Fruit fly (Drosophila melanogaster): ENCODE measurements around the gene CG31787.

dm6 chr2L:18275663-18276062 is 9.9 kb downstream of the CG31787 start, which contains the start of gene CG42750:
- TF ChIP-seq woc (GFP tag; optimal IDR thresholded peaks at IDR 0.05) (no peak), CG9705 (GFP tag; optimal IDR thresholded peaks at IDR 0.05) (no peak), psq (GFP tag; optimal IDR thresholded peaks at IDR 0.05) (no peak), foxo (GFP tag; optimal IDR thresholded peaks at IDR 0.05) (no peak), h (GFP tag; optimal IDR thresholded peaks at IDR 0.05) (no peak), Rel (GFP tag; optimal IDR thresholded peaks at IDR 0.05) (no peak), Rel (tag; optimal IDR thresholded peaks at IDR 0.05) (no peak), Dif (GFP tag; optimal IDR thresholded peaks at IDR 0.05; ENCODE audit: partially characterized antibody) (no peak), N (GFP tag; optimal IDR thresholded peaks at IDR 0.05) (no peak), CG32264 (GFP tag; optimal IDR thresholded peaks at IDR 0.05) (no peak), br (GFP tag; optimal IDR thresholded peaks at IDR 0.05) (no peak), lola (GFP tag; optimal IDR thresholded peaks at IDR 0.05) (no peak)

All from whole organism, wandering third instar larva.